Worm (Caenorhabditis elegans) whole organism, midembryonic: ENCODE measurements around the gene twk-18.

Experiments used
- ref-1 ChIP-seq: fragments of 200-800 bp; sonication (Bioruptor generic); conservative IDR thresholded peaks from 2 replicates; pipeline ENCODE4 v1.3.6; 2022; ENCODE audit warnings: missing genetic modification reagents, missing genetic modification characterization, missing compliant biosample characterization
- tab-1 ChIP-seq: fragments of 200-800 bp; sonication (Bioruptor generic); IDR thresholded peaks from 2 replicates; pipeline ENCODE4 v1.3.6; 2022; ENCODE audit warnings: missing genetic modification characterization, missing compliant biosample characterization

- TF ChIP-seq ref-1 (peak; percentile 71; the same call in 1 of the 2 replicates), tab-1 (GFP tag; lab: Robert Waterston, UW) (no peak)
These were observed 36.3 kb downstream of the twk-18 start for ce11 chrX:9024270-9024669.
